Fruit fly (Drosophila melanogaster) whole organism, embryonic: ENCODE results near the gene flip.
A peak's percentile ranks its signal among the peaks of the same experiment; 100 is the strongest.

Experiments
- Bgb ChIP-seq: fragments of 200-800 bp; sonication (Bioruptor generic); IDR thresholded peaks from 2 replicates; pipeline ENCODE4 v1.3.6; 2022; ENCODE audit warnings: missing biosample characterization, missing genetic modification characterization; ENCODE audit not compliant: partially characterized antibody
- CG10321 ChIP-seq: fragments of 200-800 bp; sonication (Bioruptor generic); IDR thresholded peaks from 2 replicates; pipeline ENCODE4 v1.3.6; 2022; ENCODE audit warnings: missing biosample characterization, missing genetic modification characterization
- CG11696 ChIP-seq: fragments of 200-800 bp; sonication (Bioruptor generic); IDR thresholded peaks from 2 replicates; pipeline ENCODE4 v1.3.6; 2022; ENCODE audit warnings: missing biosample characterization, missing genetic modification characterization
- CG1233 ChIP-seq: fragments of 200-800 bp; sonication (Bioruptor generic); optimal IDR thresholded peaks from 4 replicates; lab custom pipeline; 2018; ENCODE audit warnings: missing biosample characterization, mild to moderate bottlenecking, missing genetic modification characterization
- CG1792 ChIP-seq: fragments of 200-800 bp; sonication (Bioruptor generic); optimal IDR thresholded peaks from 2 replicates; lab custom pipeline; 2016; ENCODE audit warnings: missing biosample characterization, missing genetic modification characterization
- CG2129 ChIP-seq: fragments of 200-800 bp; sonication (Bioruptor generic); IDR thresholded peaks from 2 replicates; pipeline ENCODE4 v1.3.6; 2022; ENCODE audit warnings: missing biosample characterization, missing genetic modification characterization; ENCODE audit not compliant: partially characterized antibody
- CG3995 ChIP-seq: fragments of 200-800 bp; sonication (Bioruptor generic); optimal IDR thresholded peaks from 3 replicates; lab custom pipeline; 2016; ENCODE audit warnings: missing biosample characterization, missing genetic modification characterization
- CG43689 ChIP-seq: fragments of 200-800 bp; sonication (Bioruptor generic); IDR thresholded peaks from 2 replicates; pipeline ENCODE4 v1.3.6; 2022; ENCODE audit warnings: missing biosample characterization, missing genetic modification characterization
- CG4424 ChIP-seq: fragments of 200-800 bp; sonication (Bioruptor generic); optimal IDR thresholded peaks from 3 replicates; lab custom pipeline; 2016; ENCODE audit warnings: missing biosample characterization, missing genetic modification characterization
- CG4617 ChIP-seq: fragments of 200-800 bp; sonication (Bioruptor generic); optimal IDR thresholded peaks from 3 replicates; lab custom pipeline; 2016; ENCODE audit warnings: missing biosample characterization, missing genetic modification characterization, borderline replicate concordance
- CG9609 ChIP-seq: fragments of 200-800 bp; sonication (Bioruptor generic); optimal IDR thresholded peaks from 3 replicates; lab custom pipeline; 2016; ENCODE audit warnings: missing biosample characterization, missing genetic modification characterization
- CG9727 ChIP-seq: fragments of 200-800 bp; sonication (Bioruptor generic); optimal IDR thresholded peaks from 3 replicates; lab custom pipeline; 2017; ENCODE audit warnings: missing biosample characterization, mild to moderate bottlenecking, missing genetic modification characterization
- Dll ChIP-seq: fragments of 200-800 bp; sonication (Bioruptor generic); IDR thresholded peaks from 4 replicates; pipeline ENCODE4 v1.3.6; 2022; ENCODE audit warnings: missing biosample characterization, missing genetic modification characterization; ENCODE audit not compliant: partially characterized antibody
- Doc3 ChIP-seq: fragments of 200-800 bp; sonication (Bioruptor generic); IDR thresholded peaks from 3 replicates; pipeline ENCODE4 v1.3.6; 2022; ENCODE audit warnings: missing biosample characterization, missing genetic modification characterization; ENCODE audit not compliant: partially characterized antibody
- Dref ChIP-seq: fragments of 200-800 bp; sonication (Bioruptor generic); IDR thresholded peaks from 2 replicates; pipeline ENCODE4 v1.3.6; 2022; ENCODE audit warnings: missing biosample characterization, missing genetic modification characterization
- Fer2 ChIP-seq: fragments of 200-800 bp; sonication (Bioruptor generic); optimal IDR thresholded peaks from 2 replicates; lab custom pipeline; 2018; ENCODE audit warnings: missing biosample characterization, mild to moderate bottlenecking, missing genetic modification characterization, moderate library complexity
- HHEX ChIP-seq: fragments of 200-800 bp; sonication (Bioruptor generic); optimal IDR thresholded peaks from 3 replicates; lab custom pipeline; 2017; ENCODE audit warnings: missing biosample characterization, mild to moderate bottlenecking, missing genetic modification characterization, missing genetic modification reagents
- HLHmδ ChIP-seq: fragments of 200-800 bp; sonication (Bioruptor generic); optimal IDR thresholded peaks from 2 replicates; lab custom pipeline; 2018; ENCODE audit warnings: missing biosample characterization, mild to moderate bottlenecking, missing genetic modification characterization, moderate library complexity
- NC2β ChIP-seq: fragments of 200-800 bp; sonication (Bioruptor generic); optimal IDR thresholded peaks from 2 replicates; lab custom pipeline; 2016; ENCODE audit warnings: missing biosample characterization, missing genetic modification characterization
- Opbp ChIP-seq: fragments of 200-800 bp; sonication (Bioruptor generic); IDR thresholded peaks from 3 replicates; pipeline ENCODE4 v1.3.6; 2022; ENCODE audit warnings: missing biosample characterization, missing genetic modification characterization; ENCODE audit not compliant: partially characterized antibody
- PHDP ChIP-seq: fragments of 200-800 bp; sonication (Bioruptor generic); optimal IDR thresholded peaks from 3 replicates; lab custom pipeline; 2018; ENCODE audit warnings: missing biosample characterization, mild to moderate bottlenecking, missing genetic modification characterization, moderate library complexity
- Pdp1 ChIP-seq, 2 experiments: fragments of 200-800 bp; sonication (Bioruptor generic); optimal IDR thresholded peaks; 3 replicates each; lab custom pipeline; 2016; ENCODE audit warnings: missing biosample characterization in 2 of 2, missing genetic modification characterization in 2 of 2, mild to moderate bottlenecking in 1 of 2, moderate library complexity in 1 of 2
- Sry-δ ChIP-seq: fragments of 200-800 bp; sonication (Bioruptor generic); optimal IDR thresholded peaks from 2 replicates; lab custom pipeline; 2016; ENCODE audit warnings: missing biosample characterization, missing genetic modification characterization
- Xbp1 ChIP-seq: fragments of 200-800 bp; sonication (Bioruptor generic); optimal IDR thresholded peaks from 3 replicates; lab custom pipeline; 2016; ENCODE audit warnings: missing biosample characterization, mild to moderate bottlenecking, missing genetic modification characterization
- amos ChIP-seq: fragments of 200-800 bp; sonication (Bioruptor generic); IDR thresholded peaks from 2 replicates; pipeline ENCODE4 v1.3.6; 2022; ENCODE audit warnings: missing biosample characterization, missing genetic modification characterization; ENCODE audit not compliant: partially characterized antibody
- ara ChIP-seq: fragments of 200-800 bp; sonication (Bioruptor generic); IDR thresholded peaks from 2 replicates; pipeline ENCODE4 v1.3.6; 2022; ENCODE audit warnings: missing biosample characterization, missing genetic modification characterization
- bigmax ChIP-seq: fragments of 200-800 bp; sonication (Bioruptor generic); optimal IDR thresholded peaks from 2 replicates; lab custom pipeline; 2018; ENCODE audit warnings: missing biosample characterization, mild to moderate bottlenecking, missing genetic modification characterization
- dmrt99B ChIP-seq: fragments of 200-800 bp; sonication (Bioruptor generic); optimal IDR thresholded peaks from 2 replicates; lab custom pipeline; 2018; ENCODE audit warnings: missing biosample characterization, mild to moderate bottlenecking, missing genetic modification characterization, moderate library complexity
- dpn ChIP-seq, 2 experiments: fragments of 200-800 bp; sonication (Bioruptor generic); optimal IDR thresholded peaks; 3 replicates each; lab custom pipeline; 2016; ENCODE audit warnings: missing biosample characterization in 2 of 2, missing genetic modification characterization in 2 of 2
- gro ChIP-seq: fragments of 200-800 bp; sonication (Bioruptor generic); optimal IDR thresholded peaks from 2 replicates; lab custom pipeline; 2016; ENCODE audit warnings: missing biosample characterization, missing genetic modification characterization
- hbn ChIP-seq: fragments of 200-800 bp; sonication (Bioruptor generic); IDR thresholded peaks from 2 replicates; pipeline ENCODE4 v1.3.6; 2022; ENCODE audit warnings: missing biosample characterization, missing genetic modification characterization; ENCODE audit not compliant: partially characterized antibody
- insv ChIP-seq, 2 experiments: fragments of 200-800 bp; sonication (Bioruptor generic); optimal IDR thresholded peaks; 3 replicates each; lab custom pipeline; 2016 to 2018; ENCODE audit warnings: missing biosample characterization in 2 of 2, missing genetic modification characterization in 2 of 2
- pzg ChIP-seq: fragments of 200-800 bp; sonication (Bioruptor generic); optimal IDR thresholded peaks from 3 replicates; lab custom pipeline; 2018; ENCODE audit warnings: missing biosample characterization, mild to moderate bottlenecking, missing genetic modification characterization, moderate library complexity
- schlank ChIP-seq: fragments of 200-800 bp; sonication (Bioruptor generic); optimal IDR thresholded peaks from 2 replicates; lab custom pipeline; 2018; ENCODE audit warnings: missing biosample characterization, mild to moderate bottlenecking, missing genetic modification characterization
- stwl ChIP-seq: fragments of 200-800 bp; sonication (Bioruptor generic); optimal IDR thresholded peaks from 3 replicates; lab custom pipeline; 2018; ENCODE audit warnings: missing biosample characterization, mild to moderate bottlenecking, missing genetic modification characterization, moderate library complexity
- sug ChIP-seq: fragments of 200-800 bp; optimal IDR thresholded peaks from 2 replicates; lab custom pipeline; 2019; ENCODE audit warnings: missing biosample characterization, mild to moderate bottlenecking, missing genetic modification characterization, moderate library complexity
- tll ChIP-seq, 2 experiments: fragments of 200-800 bp in 1 of 2; fragments of >200 bp in 1 of 2; sonication (Bioruptor generic) in 1 of 2; optimal IDR thresholded peaks; 2 replicates each; lab custom pipeline; 2017 to 2019; ENCODE audit warnings: missing biosample characterization in 2 of 2, missing genetic modification characterization in 2 of 2, mild to moderate bottlenecking in 1 of 2, moderate library complexity in 1 of 2
- tup ChIP-seq: fragments of 200-800 bp; sonication (Bioruptor generic); optimal IDR thresholded peaks from 2 replicates; lab custom pipeline; 2016; ENCODE audit warnings: missing biosample characterization, mild to moderate bottlenecking, missing genetic modification characterization, moderate library complexity
- vnd ChIP-seq: fragments of 200-800 bp; sonication (Bioruptor generic); IDR thresholded peaks from 3 replicates; pipeline ENCODE4 v1.3.6; 2022; ENCODE audit warnings: missing biosample characterization, missing genetic modification characterization; ENCODE audit not compliant: partially characterized antibody
- zfh2 ChIP-seq: fragments of 200-800 bp; sonication (Bioruptor generic); optimal IDR thresholded peaks from 2 replicates; lab custom pipeline; 2016; ENCODE audit warnings: missing biosample characterization, missing genetic modification characterization

flip gene

dm6 chr3R:4310683-4311066 lies 32.9 kb upstream of the flip start, which contains the start of gene Vps24 (continued):
- TF ChIP-seq tll (GFP tag; optimal IDR thresholded peaks at IDR 0.05; lab: Kevin White, UChicago) (no peak), tup (GFP tag; lab: Kevin White, UChicago) (no peak), dpn (GFP tag; optimal IDR thresholded peaks at IDR 0.05; lab: Kevin White, UChicago) (no peak), CG9727 (GFP tag; lab: Kevin White, UChicago) (no peak), Doc3 (GFP tag; lab: Robert Waterston, UW) (peak; percentile 52), CG1792 (GFP tag; lab: Kevin White, UChicago) (no peak), Fer2 (tag; lab: Kevin White, UChicago) (no peak), CG4617 (GFP tag; lab: Kevin White, UChicago) (peak; percentile 29), Bgb (peak; percentile 37; the same call in 1 of the 2 replicates), Opbp (GFP tag; lab: Robert Waterston, UW) (peak; percentile 20; the same call in 1 of the 3 replicates), CG3995 (GFP tag; lab: Kevin White, UChicago) (peak; percentile 28), ara (GFP tag; lab: Robert Waterston, UW) (no peak), CG43689 (no peak), schlank (tag; lab: Kevin White, UChicago) (no peak), CG10321 (GFP tag; lab: Robert Waterston, UW) (no peak), bigmax (GFP tag; lab: Kevin White, UChicago) (no peak), stwl (peak; percentile 6), insv (GFP tag; optimal IDR thresholded peaks at IDR 0.05; lab: Kevin White, UChicago) (peak in 1 of 2 experiments; percentile 85), CG2129 (GFP tag; lab: Robert Waterston, UW) (peak; percentile 30; the same call in 1 of the 2 replicates), vnd (GFP tag; lab: Robert Waterston, UW) (peak; percentile 41; the same call in 1 of the 3 replicates), NC2β (no peak), Pdp1 (GFP tag; optimal IDR thresholded peaks at IDR 0.05; lab: Kevin White, UChicago) (peak in 1 of 2 experiments; percentile 10), Dref (GFP tag; lab: Robert Waterston, UW) (no peak; the same call in none of the 2 replicates), hbn (GFP tag; lab: Robert Waterston, UW) (peak; percentile 51; the same call in 1 of the 2 replicates), CG9609 (GFP tag; lab: Kevin White, UChicago) (no peak), sug (no peak), Sry-δ (GFP tag; lab: Kevin White, UChicago) (peak; percentile 0), HHEX (GFP tag; lab: Kevin White, UChicago) (no peak), pzg (peak; percentile 21), Dll (GFP tag; lab: Robert Waterston, UW) (peak; percentile 71), dmrt99B (no peak), CG4424 (no peak), zfh2 (GFP tag; lab: Kevin White, UChicago) (no peak), CG1233 (no peak), gro (no peak), HLHmδ (GFP tag; lab: Kevin White, UChicago) (no peak), Xbp1 (no peak), CG11696 (GFP tag; lab: Robert Waterston, UW) (no peak), amos (GFP tag; lab: Robert Waterston, UW) (peak; percentile 69), PHDP (no peak)
